Worm (Caenorhabditis elegans): ENCODE data around the gene mel-11.

Gene mel-11

DNA sequence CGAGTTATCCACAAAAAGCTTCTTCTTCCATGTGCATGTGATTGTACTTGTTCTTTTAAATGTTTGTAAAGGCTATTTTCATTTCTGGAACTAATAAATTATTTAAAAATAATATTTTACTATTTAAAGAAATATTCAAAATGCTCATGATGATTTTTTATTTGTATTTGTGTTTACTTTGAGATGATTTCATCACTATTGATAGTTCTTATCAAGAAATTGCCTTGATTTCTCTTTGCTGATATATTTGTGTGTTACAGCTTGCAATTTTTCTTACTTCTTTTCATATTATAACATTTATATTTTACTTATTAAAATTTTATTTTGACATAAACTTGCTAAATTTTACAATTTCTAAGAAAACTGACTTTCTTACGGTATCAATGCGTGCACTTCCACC is 19.8 kb downstream of the mel-11 start:
- peak; percentile 19 for TF ChIP-seq skn-1 (tag; optimal IDR thresholded peaks at IDR 0.05)
- no peak for TF ChIP-seq ZK546.5 (tag; optimal IDR thresholded peaks at IDR 0.05)
- TF ChIP-seq ztf-1 (GFP tag; conservative IDR thresholded peaks at IDR 0.05): no peak
- TF ChIP-seq fos-1 (tag; optimal IDR thresholded peaks at IDR 0.05): peak; percentile 68
- TF ChIP-seq ztf-4 (tag; optimal IDR thresholded peaks at IDR 0.05): no peak
- no peak for TF ChIP-seq sma-9 (GFP tag; optimal IDR thresholded peaks at IDR 0.05)
- TF ChIP-seq sma-9 (tag; optimal IDR thresholded peaks at IDR 0.05): no peak
- no peak for TF ChIP-seq ztf-11 (tag; optimal IDR thresholded peaks at IDR 0.05)
- no peak for TF ChIP-seq Y55F3AM.14 (GFP tag; optimal IDR thresholded peaks at IDR 0.05)
- TF ChIP-seq unc-62 (GFP tag; optimal IDR thresholded peaks at IDR 0.05): no peak
- no peak for TF ChIP-seq unc-39 (tag; optimal IDR thresholded peaks at IDR 0.05)
- TF ChIP-seq lsy-2 (tag; optimal IDR thresholded peaks at IDR 0.05): no peak
- TF ChIP-seq elt-3 (tag; optimal IDR thresholded peaks at IDR 0.05): no peak
- no peak for TF ChIP-seq ceh-82 (tag; optimal IDR thresholded peaks at IDR 0.05)
- no peak for TF ChIP-seq nhr-129 (tag; optimal IDR thresholded peaks at IDR 0.05)

DNA sequence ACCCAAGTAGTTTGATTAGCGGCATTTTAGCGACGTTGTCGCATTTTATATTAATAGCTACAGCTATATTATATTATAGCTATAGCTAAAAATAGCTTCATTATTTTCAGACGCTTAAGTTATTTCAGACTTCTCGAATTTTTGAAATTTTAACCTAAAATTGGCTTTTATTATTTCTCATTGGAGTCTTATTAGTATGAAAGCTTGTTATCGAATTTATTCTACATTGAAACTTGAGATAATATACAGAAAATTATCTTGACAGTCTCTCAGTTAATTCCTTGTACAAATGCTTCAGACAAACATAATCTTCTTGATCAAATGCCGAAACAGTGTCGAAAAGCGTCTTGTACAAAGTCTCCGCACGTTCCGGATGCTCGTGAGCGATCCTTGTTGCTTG is 21.5 kb downstream of the mel-11 start, which contains the start of gene srh-48:
Gene srh-48 (plus strand): TSS at position 301 of the 400 bp plus-strand sequence.
- TF ChIP-seq mab-5 (tag; optimal IDR thresholded peaks at IDR 0.05): no peak
- TF ChIP-seq nhr-129 (tag; optimal IDR thresholded peaks at IDR 0.05): no peak
- TF ChIP-seq blmp-1 (tag; optimal IDR thresholded peaks at IDR 0.05; ENCODE audit: insufficient read depth): no peak
- no peak for TF ChIP-seq mdl-1 (tag; optimal IDR thresholded peaks at IDR 0.05)

DNA sequence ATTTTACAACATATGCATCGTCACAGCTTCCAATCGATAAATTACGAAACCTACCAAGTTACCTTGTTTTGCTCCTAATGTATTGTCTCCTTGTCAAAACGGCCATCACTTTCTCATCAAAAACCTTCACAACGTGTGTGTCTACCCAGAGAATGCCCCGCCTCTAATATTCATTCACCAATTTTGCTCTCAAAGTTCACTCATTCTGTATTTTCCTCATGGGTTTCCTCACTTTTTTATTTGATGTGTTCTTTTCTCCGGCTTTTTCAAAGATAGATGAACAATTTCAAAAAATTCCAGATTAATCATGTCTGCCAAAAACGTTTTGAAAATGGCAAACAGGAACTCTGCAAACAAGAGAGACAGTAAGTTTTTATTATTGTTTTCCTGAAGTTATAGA is 26.9 kb downstream of the mel-11 start, which contains the start of gene C06C3.7:
Gene C06C3.7 (plus strand): TSS at position 301 of the 400 bp plus-strand sequence.
- TF ChIP-seq nhr-237 (tag; optimal IDR thresholded peaks at IDR 0.05) (no peak), aly-2 (tag; optimal IDR thresholded peaks at IDR 0.05) (no peak), C34F6.9 (tag; optimal IDR thresholded peaks at IDR 0.05) (no peak), unc-55 (GFP tag; optimal IDR thresholded peaks at IDR 0.05) (no peak), fos-1 (tag; optimal IDR thresholded peaks at IDR 0.05) (no peak), snpc-4 (tag; optimal IDR thresholded peaks at IDR 0.05) (no peak), nhr-11 (tag; optimal IDR thresholded peaks at IDR 0.05) (no peak), F13H6.1 (tag; optimal IDR thresholded peaks at IDR 0.05) (no peak), R02D3.7 (tag; optimal IDR thresholded peaks at IDR 0.05) (no peak), ztf-1 (GFP tag; conservative IDR thresholded peaks at IDR 0.05) (no peak), unc-39 (tag; optimal IDR thresholded peaks at IDR 0.05) (no peak), lsy-2 (tag; optimal IDR thresholded peaks at IDR 0.05) (no peak), nhr-10 (tag; optimal IDR thresholded peaks at IDR 0.05) (no peak), egl-27 (tag; optimal IDR thresholded peaks at IDR 0.05) (no peak), nhr-77 (tag; optimal IDR thresholded peaks at IDR 0.05) (no peak), skn-1 (tag; optimal IDR thresholded peaks at IDR 0.05) (no peak), sma-3 (GFP tag; optimal IDR thresholded peaks at IDR 0.05) (no peak)

DNA sequence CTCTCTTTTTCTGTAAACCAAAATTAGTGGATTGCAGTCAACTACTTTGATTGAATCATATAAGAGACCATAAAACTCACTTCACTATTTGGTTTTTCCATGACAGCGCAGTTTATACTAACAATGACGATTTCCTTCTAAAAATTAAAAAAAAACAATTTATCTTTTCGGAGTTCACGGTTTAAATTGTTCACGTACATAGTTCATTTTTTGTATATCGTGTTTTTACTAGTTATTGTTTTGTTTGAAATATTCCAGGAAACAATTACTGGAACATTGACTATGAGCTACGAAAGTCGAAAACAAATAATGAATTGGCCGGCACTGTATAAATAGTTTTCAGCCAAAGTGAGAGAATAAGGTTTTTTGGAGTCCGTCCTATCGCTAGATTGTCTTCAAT is 34.4 kb downstream of the mel-11 start, which contains the start of gene lido-17:
Gene lido-17 (minus strand): TSS at position 101 of the 400 bp plus-strand sequence.
- TF ChIP-seq snpc-4 (tag; optimal IDR thresholded peaks at IDR 0.05): no peak
- no peak for TF ChIP-seq gmeb-1 (tag; optimal IDR thresholded peaks at IDR 0.05)
- TF ChIP-seq nhr-6 (tag; optimal IDR thresholded peaks at IDR 0.05): no peak
- TF ChIP-seq nhr-129 (tag; optimal IDR thresholded peaks at IDR 0.05): no peak
- no peak for TF ChIP-seq nhr-77 (tag; optimal IDR thresholded peaks at IDR 0.05)
- TF ChIP-seq skn-1 (tag; optimal IDR thresholded peaks at IDR 0.05): no peak
- no peak for TF ChIP-seq ceh-16 (tag; optimal IDR thresholded peaks at IDR 0.05)
- TF ChIP-seq C34F6.9 (tag; optimal IDR thresholded peaks at IDR 0.05): no peak
- no peak for TF ChIP-seq sem-4 (tag; optimal IDR thresholded peaks at IDR 0.05)
- TF ChIP-seq lin-13 (GFP tag; optimal IDR thresholded peaks at IDR 0.05): no peak
- no peak for TF ChIP-seq ztf-4 (tag; optimal IDR thresholded peaks at IDR 0.05)
- TF ChIP-seq nhr-21 (tag; optimal IDR thresholded peaks at IDR 0.05): no peak
- TF ChIP-seq nhr-11 (tag; optimal IDR thresholded peaks at IDR 0.05): no peak
- TF ChIP-seq fos-1 (tag; optimal IDR thresholded peaks at IDR 0.05): no peak
- TF ChIP-seq unc-55 (GFP tag; optimal IDR thresholded peaks at IDR 0.05): no peak
- TF ChIP-seq ztf-1 (GFP tag; conservative IDR thresholded peaks at IDR 0.05): no peak
- no peak for TF ChIP-seq nhr-237 (tag; optimal IDR thresholded peaks at IDR 0.05)
- no peak for TF ChIP-seq lin-11 (tag; optimal IDR thresholded peaks at IDR 0.05)
- no peak for TF ChIP-seq mbf-1 (tag; optimal IDR thresholded peaks at IDR 0.05)
- no peak for TF ChIP-seq nhr-25 (tag; optimal IDR thresholded peaks at IDR 0.05)
